Worm (Caenorhabditis elegans) whole organism, L4 larva: ENCODE results near the gene pxl-1.

Experiments
- F26F4.8 ChIP-seq: fragments of 200-800 bp; sonication (Bioruptor generic); conservative IDR thresholded peaks from 2 replicates; pipeline ENCODE4 v1.3.6; 2022; ENCODE audit warnings: missing genetic modification characterization, missing compliant biosample characterization
- F37D6.2 ChIP-seq: sonication (generic microtip); optimal IDR thresholded peaks from 2 replicates; lab custom pipeline; 2016; ENCODE audit warnings: mild to moderate bottlenecking, missing genetic modification characterization, missing compliant biosample characterization
- T20F7.1 ChIP-seq: fragments of 200-800 bp; sonication (Bioruptor generic); optimal IDR thresholded peaks from 2 replicates; lab custom pipeline; 2018; ENCODE audit warnings: mild to moderate bottlenecking, missing genetic modification characterization, missing compliant biosample characterization
- T26A8.4 ChIP-seq: fragments of 200-800 bp; sonication (Bioruptor generic); IDR thresholded peaks from 2 replicates; pipeline ENCODE4 v1.3.6; 2022; ENCODE audit warnings: missing genetic modification characterization, missing compliant biosample characterization
- Y105C5A.15 ChIP-seq: fragments of 200-800 bp; sonication (Bioruptor generic); IDR thresholded peaks from 2 replicates; pipeline ENCODE4 v1.3.6; 2022; ENCODE audit warnings: missing genetic modification characterization, missing compliant biosample characterization
- Y48G9A.11 ChIP-seq: fragments of 200-800 bp; sonication (Bioruptor generic); IDR thresholded peaks from 2 replicates; pipeline ENCODE4 v1.3.6; 2022; ENCODE audit warnings: missing genetic modification reagents, missing genetic modification characterization, missing compliant biosample characterization
- Y5F2A.4 ChIP-seq: fragments of 200-800 bp; sonication (Bioruptor generic); optimal IDR thresholded peaks from 2 replicates; lab custom pipeline; 2018; ENCODE audit warnings: mild to moderate bottlenecking, missing genetic modification characterization, missing compliant biosample characterization
- Y75B8A.6 ChIP-seq: fragments of 200-800 bp; sonication (Bioruptor generic); IDR thresholded peaks from 2 replicates; pipeline ENCODE4 v1.3.6; 2022; ENCODE audit warnings: missing genetic modification reagents, missing genetic modification characterization, missing compliant biosample characterization
- ZK337.2 ChIP-seq: fragments of 200-800 bp; sonication (Bioruptor generic); IDR thresholded peaks from 2 replicates; pipeline ENCODE4 v1.3.6; 2022; ENCODE audit warnings: missing genetic modification reagents, missing genetic modification characterization, missing compliant biosample characterization
- aha-1 ChIP-seq: fragments of 150-350 bp; peaks from one replicate; lab custom pipeline; 2014; ENCODE audit warnings: missing biosample characterization, missing genetic modification characterization
- aly-2 ChIP-seq: sonication (generic microtip); optimal IDR thresholded peaks from 2 replicates; lab custom pipeline; 2018; ENCODE audit warnings: missing biosample characterization, missing genetic modification characterization
- ceh-28 ChIP-seq: fragments of 150-350 bp; optimal IDR thresholded peaks from 2 replicates; lab custom pipeline; 2014; ENCODE audit warnings: missing biosample characterization, missing genetic modification reagents, missing genetic modification characterization
- ceh-62 ChIP-seq: sonication (generic microtip); optimal IDR thresholded peaks from 2 replicates; lab custom pipeline; 2017; ENCODE audit warnings: missing biosample characterization, missing genetic modification characterization
- ces-1 ChIP-seq: fragments of 150-350 bp; sonication (generic microtip); optimal IDR thresholded peaks from 4 replicates; lab custom pipeline; 2014; ENCODE audit warnings: missing biosample characterization, missing genetic modification reagents, missing genetic modification characterization
- cey-2 ChIP-seq: sonication (generic microtip); optimal IDR thresholded peaks from 3 replicates; lab custom pipeline; 2017; ENCODE audit warnings: missing genetic modification characterization, mild to moderate bottlenecking, missing compliant biosample characterization, antibody characterized with exemption, borderline replicate concordance; ENCODE audit not compliant: insufficient read depth
- daf-16 ChIP-seq, 3 experiments: sonication (generic microtip); optimal IDR thresholded peaks; 2 replicates each; lab custom pipeline; 2016 to 2017; ENCODE audit warnings: missing genetic modification characterization in 3 of 3, missing genetic modification reagents in 3 of 3, mild to moderate bottlenecking in 2 of 3, missing compliant biosample characterization in 2 of 3, missing biosample characterization in 1 of 3, moderate library complexity in 1 of 3
- daf-8 ChIP-seq: fragments of 200-800 bp; sonication (Bioruptor generic); IDR thresholded peaks from 2 replicates; pipeline ENCODE4 v1.3.6; 2022; ENCODE audit warnings: missing genetic modification characterization, missing compliant biosample characterization
- dmd-6 ChIP-seq: fragments of 200-800 bp; sonication (Bioruptor generic); IDR thresholded peaks from 2 replicates; pipeline ENCODE4 v1.3.6; 2022; ENCODE audit warnings: missing genetic modification reagents, missing genetic modification characterization, missing compliant biosample characterization
- dmd-8 ChIP-seq: fragments of 200-800 bp; sonication (Bioruptor generic); IDR thresholded peaks from 2 replicates; pipeline ENCODE4 v1.3.6; 2022; ENCODE audit warnings: missing genetic modification characterization, missing compliant biosample characterization
- dmd-9 ChIP-seq: fragments of 200-800 bp; sonication (Bioruptor generic); IDR thresholded peaks from 2 replicates; pipeline ENCODE4 v1.3.6; 2022; ENCODE audit warnings: missing genetic modification reagents, missing genetic modification characterization, missing compliant biosample characterization
- dpl-1 ChIP-seq: fragments of 150-350 bp; optimal IDR thresholded peaks from 2 replicates; lab custom pipeline; 2014; ENCODE audit warnings: missing biosample characterization, missing genetic modification reagents, missing genetic modification characterization
- dve-1 ChIP-seq: sonication (generic microtip); optimal IDR thresholded peaks from 2 replicates; lab custom pipeline; 2017; ENCODE audit warnings: antibody characterized with exemption, mild to moderate bottlenecking, missing genetic modification characterization, missing compliant biosample characterization; ENCODE audit not compliant: insufficient read depth
- fos-1 ChIP-seq: fragments of 150-350 bp; optimal IDR thresholded peaks from 2 replicates; lab custom pipeline; 2014; ENCODE audit warnings: missing biosample characterization, missing genetic modification characterization
- hlh-30 ChIP-seq: sonication (generic microtip); optimal IDR thresholded peaks from 2 replicates; lab custom pipeline; 2017; ENCODE audit warnings: antibody characterized with exemption, mild to moderate bottlenecking, missing genetic modification characterization, missing compliant biosample characterization; ENCODE audit not compliant: insufficient read depth
- jun-1 ChIP-seq: fragments of 150-350 bp; optimal IDR thresholded peaks from 2 replicates; lab custom pipeline; 2014; ENCODE audit warnings: missing biosample characterization, missing genetic modification reagents, missing genetic modification characterization
- lin-38 ChIP-seq: fragments of 200-800 bp; sonication (Bioruptor generic); IDR thresholded peaks from 2 replicates; pipeline ENCODE4 v1.3.6; 2022; ENCODE audit warnings: missing genetic modification reagents, missing genetic modification characterization, missing compliant biosample characterization
- lin-39 ChIP-seq: fragments of 150-350 bp; optimal IDR thresholded peaks from 2 replicates; lab custom pipeline; 2014; ENCODE audit warnings: missing biosample characterization, missing genetic modification reagents, missing genetic modification characterization
- lir-3 ChIP-seq: sonication (generic microtip); optimal IDR thresholded peaks from 2 replicates; lab custom pipeline; 2016; ENCODE audit warnings: mild to moderate bottlenecking, missing genetic modification characterization, missing compliant biosample characterization
- madf-5 ChIP-seq, 2 experiments: fragments of 200-800 bp; sonication (Bioruptor generic); IDR thresholded peaks; 2 replicates each; pipeline ENCODE4 v1.3.6; 2022; ENCODE audit warnings: missing compliant biosample characterization in 2 of 2, missing genetic modification characterization in 2 of 2
- mdl-1 ChIP-seq, 2 experiments: fragments of 150-350 bp in 1 of 2; sonication (generic microtip) in 1 of 2; optimal IDR thresholded peaks; 2 replicates each; lab custom pipeline; 2014 to 2017; ENCODE audit warnings: missing biosample characterization in 2 of 2, missing genetic modification characterization in 2 of 2
- mdt-29 ChIP-seq: fragments of 200-800 bp; sonication (Bioruptor generic); IDR thresholded peaks from 2 replicates; pipeline ENCODE4 v1.3.6; 2022; ENCODE audit warnings: missing genetic modification reagents, missing genetic modification characterization, missing compliant biosample characterization
- mep-1 ChIP-seq: fragments of 150-350 bp; sonication (generic microtip); optimal IDR thresholded peaks from 3 replicates; lab custom pipeline; 2014; ENCODE audit warnings: missing biosample characterization, missing genetic modification characterization
- mxl-2 ChIP-seq: fragments of 200-800 bp; sonication (Bioruptor generic); conservative IDR thresholded peaks from 2 replicates; pipeline ENCODE4 v1.3.6; 2022; ENCODE audit warnings: missing genetic modification reagents, missing genetic modification characterization, missing compliant biosample characterization
- nhr-25 ChIP-seq: sonication (generic microtip); optimal IDR thresholded peaks from 2 replicates; lab custom pipeline; 2017; ENCODE audit warnings: missing genetic modification characterization, mild to moderate bottlenecking, missing compliant biosample characterization, antibody characterized with exemption, moderate library complexity, borderline replicate concordance; ENCODE audit not compliant: insufficient read depth
- nhr-28 ChIP-seq: fragments of 150-350 bp; optimal IDR thresholded peaks from 2 replicates; lab custom pipeline; 2014; ENCODE audit warnings: missing biosample characterization, missing genetic modification characterization
- nhr-48 ChIP-seq: sonication (generic microtip); optimal IDR thresholded peaks from 2 replicates; lab custom pipeline; 2016; ENCODE audit warnings: mild to moderate bottlenecking, missing genetic modification characterization, missing compliant biosample characterization
- set-16 ChIP-seq: fragments of 200-800 bp; sonication (Bioruptor generic); IDR thresholded peaks from 2 replicates; pipeline ENCODE4 v1.3.6; 2022; ENCODE audit warnings: missing genetic modification reagents, missing genetic modification characterization, missing compliant biosample characterization
- snpc-1.2 ChIP-seq: fragments of 200-800 bp; sonication (Bioruptor generic); IDR thresholded peaks from 2 replicates; pipeline ENCODE4 v1.3.6; 2022; ENCODE audit warnings: missing genetic modification reagents, missing genetic modification characterization, missing compliant biosample characterization
- spr-1 ChIP-seq: sonication (generic microtip); optimal IDR thresholded peaks from 2 replicates; lab custom pipeline; 2016; ENCODE audit warnings: mild to moderate bottlenecking, missing genetic modification characterization, missing compliant biosample characterization
- spr-3 ChIP-seq: fragments of 200-800 bp; sonication (Bioruptor generic); optimal IDR thresholded peaks from 2 replicates; lab custom pipeline; 2018; ENCODE audit warnings: mild to moderate bottlenecking, missing genetic modification characterization, missing compliant biosample characterization
- zfp-3 ChIP-seq: fragments of 200-800 bp; sonication (Bioruptor generic); conservative IDR thresholded peaks from 2 replicates; pipeline ENCODE4 v1.3.6; 2022; ENCODE audit warnings: missing genetic modification reagents, missing genetic modification characterization, missing compliant biosample characterization
- ztf-11 ChIP-seq: fragments of 150-350 bp; optimal IDR thresholded peaks from 2 replicates; lab custom pipeline; 2014; ENCODE audit warnings: missing biosample characterization, missing genetic modification characterization

Gene pxl-1

DNA sequence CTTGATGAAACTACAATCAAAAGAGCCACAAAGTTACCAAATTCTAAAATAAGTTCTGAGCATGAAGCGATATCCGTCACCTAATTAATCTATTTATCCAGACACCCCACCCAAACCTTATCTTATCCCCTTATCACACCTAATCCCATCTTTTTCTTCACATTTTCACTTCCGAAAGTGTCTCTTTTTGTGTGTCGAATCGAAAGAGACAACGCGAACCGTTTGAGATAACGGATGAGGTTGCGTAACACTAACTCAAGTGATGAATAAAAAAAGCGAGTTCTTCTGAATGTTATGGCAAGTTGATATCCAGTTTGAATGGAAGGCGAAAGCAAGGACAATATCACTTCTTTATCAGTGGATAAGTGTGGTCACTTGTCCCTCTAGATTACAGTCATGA is 12.3 kb downstream of the pxl-1 start:
- TF ChIP-seq cey-2 (tag; lab: Kevin White, UChicago): no peak
- TF ChIP-seq nhr-28 (tag; lab: Kevin White, UChicago): no peak
- no peak for TF ChIP-seq ces-1 (GFP tag; lab: Kevin White, UChicago)
- TF ChIP-seq aly-2: no peak
- no peak for TF ChIP-seq ztf-11 (tag; lab: Kevin White, UChicago)
- TF ChIP-seq mdt-29: no peak
- no peak for TF ChIP-seq nhr-25
- no peak for TF ChIP-seq ZK337.2 (GFP tag; lab: Robert Waterston, UW)
- TF ChIP-seq madf-5 (GFP tag; IDR thresholded peaks at IDR 0.05; lab: Robert Waterston, UW): no peak
- TF ChIP-seq ceh-62 (tag; lab: Kevin White, UChicago): no peak
- TF ChIP-seq Y105C5A.15 (GFP tag; lab: Robert Waterston, UW): no peak
- no peak for TF ChIP-seq ceh-28 (tag; lab: Kevin White, UChicago)
- no peak for TF ChIP-seq daf-16 (GFP tag; optimal IDR thresholded peaks at IDR 0.05; lab: Kevin White, UChicago)
- no peak for TF ChIP-seq daf-16 (tag; optimal IDR thresholded peaks at IDR 0.05; lab: Kevin White, UChicago)
- TF ChIP-seq, all 104 proteins: peak for 0

DNA sequence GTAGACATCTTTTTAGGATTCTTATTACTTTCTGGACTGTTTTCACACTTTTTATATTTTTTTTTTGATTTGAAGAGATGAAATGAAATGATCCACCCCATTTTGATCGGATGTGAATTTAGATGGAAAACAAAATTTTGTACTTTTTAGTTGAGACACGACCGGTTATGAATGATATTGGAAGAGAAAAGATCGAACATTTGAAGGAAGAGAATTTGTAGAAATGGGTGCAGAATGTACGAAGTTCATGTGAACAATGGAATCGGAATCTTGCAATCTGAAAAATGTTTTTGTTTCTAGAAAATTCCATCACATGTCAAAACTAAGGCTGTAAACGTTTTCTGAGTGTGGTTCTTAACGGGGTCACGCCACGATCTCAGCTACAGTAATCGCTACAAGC is 13.0 kb downstream of the pxl-1 start, which contains the start of gene F01F1.14:
F01F1.14 (minus strand) TSS at position 101 of the 400 bp plus-strand sequence.
- TF ChIP-seq set-16 (GFP tag; lab: Robert Waterston, UW) (no peak), nhr-48 (tag; lab: Kevin White, UChicago) (no peak), T26A8.4 (GFP tag; lab: Robert Waterston, UW) (no peak), F37D6.2 (tag; lab: Kevin White, UChicago) (no peak), aha-1 (tag; lab: Kevin White, UChicago) (no peak), zfp-3 (GFP tag; lab: Robert Waterston, UW) (no peak), dmd-6 (no peak), daf-16 (GFP tag; optimal IDR thresholded peaks at IDR 0.05; lab: Kevin White, UChicago) (no peak), daf-16 (tag; optimal IDR thresholded peaks at IDR 0.05; lab: Kevin White, UChicago) (no peak), mdl-1 (tag; optimal IDR thresholded peaks at IDR 0.05; lab: Kevin White, UChicago) (no peak), spr-1 (tag; lab: Kevin White, UChicago) (no peak)
- TF ChIP-seq, all 104 proteins: peak for 0

DNA sequence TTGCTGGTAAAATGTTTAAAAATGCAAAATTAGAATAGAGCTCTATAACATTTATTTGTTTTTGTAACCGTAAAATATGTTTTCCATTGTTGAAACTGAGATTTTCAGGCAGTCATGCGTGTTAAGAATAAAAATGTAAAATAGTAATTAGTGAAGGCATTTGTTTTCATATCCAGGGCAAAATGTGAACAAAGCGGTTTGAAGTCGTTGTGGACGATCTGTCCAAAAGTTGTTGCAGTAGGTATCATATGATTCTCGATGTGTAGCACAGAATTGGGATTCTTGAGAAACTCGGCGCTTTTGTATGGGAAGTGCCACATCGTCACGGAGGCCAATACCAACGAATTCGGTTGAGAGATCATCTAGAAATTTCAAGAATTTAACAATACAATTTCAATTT is 13.5 kb downstream of the pxl-1 start:
- TF ChIP-seq spr-3 (GFP tag; lab: Kevin White, UChicago): no peak
- 0 out of 2 replicates have a peak, but pooled peaks have one; percentile 16 for TF ChIP-seq T26A8.4 (GFP tag; lab: Robert Waterston, UW)
- TF ChIP-seq lin-38 (GFP tag; lab: Robert Waterston, UW): peak; percentile 33

DNA sequence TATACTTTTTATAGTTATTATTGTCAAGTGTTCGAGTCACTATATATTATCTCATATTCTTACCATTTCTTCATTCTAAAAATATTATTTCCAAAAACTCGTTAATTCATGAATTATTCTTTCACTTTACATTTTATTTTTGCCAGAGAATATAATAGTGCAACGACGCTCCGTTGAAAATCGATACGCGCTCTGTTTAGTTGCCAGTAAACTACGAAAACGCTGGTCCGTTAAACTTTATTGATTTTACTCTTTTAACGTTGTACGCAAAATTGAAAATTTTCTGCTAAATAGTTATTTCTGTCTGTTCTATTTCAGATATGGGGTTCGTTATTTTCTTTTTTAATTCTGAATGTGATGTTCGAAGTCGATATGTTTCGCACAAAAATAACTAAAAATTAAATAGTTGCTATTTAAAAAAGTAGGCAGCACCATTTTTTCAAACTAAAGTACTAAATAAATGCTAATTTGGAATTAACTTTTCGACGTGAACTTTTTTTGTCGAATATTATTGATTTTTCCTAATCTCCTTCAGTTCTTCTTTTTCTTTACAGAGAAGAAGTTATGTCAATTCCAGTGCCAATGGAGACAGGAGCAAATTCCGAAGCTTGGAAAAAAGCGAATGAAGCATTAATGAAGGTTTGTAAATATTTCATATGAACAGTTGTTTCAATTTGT is 16.4 kb downstream of the pxl-1 start, which contains the start of gene hpo-10:
hpo-10 (plus strand) TSS at position 199 of the 678 bp plus-strand sequence.
- TF ChIP-seq Y48G9A.11 (GFP tag; lab: Robert Waterston, UW) (no peak), lir-3 (tag; lab: Kevin White, UChicago) (no peak), mep-1 (tag; lab: Kevin White, UChicago) (peak; percentile 32), madf-5 (GFP tag; IDR thresholded peaks at IDR 0.05; lab: Robert Waterston, UW) (no peak), hlh-30 (peak; percentile 22), dmd-8 (no peak), fos-1 (tag; lab: Kevin White, UChicago) (no peak), lin-39 (no peak), daf-16 (GFP tag; optimal IDR thresholded peaks at IDR 0.05; lab: Kevin White, UChicago) (no peak), daf-16 (tag; optimal IDR thresholded peaks at IDR 0.05; lab: Kevin White, UChicago) (peak; percentile 31), ceh-62 (tag; lab: Kevin White, UChicago) (no peak), mxl-2 (GFP tag; lab: Robert Waterston, UW) (no peak), F37D6.2 (tag; lab: Kevin White, UChicago) (no peak), lin-38 (GFP tag; lab: Robert Waterston, UW) (peak; percentile 37; the same call in 1 of the 2 replicates), dve-1 (tag; lab: Kevin White, UChicago) (peak; percentile 48), F26F4.8 (no peak), Y75B8A.6 (GFP tag; lab: Robert Waterston, UW) (no peak), daf-8 (GFP tag; lab: Robert Waterston, UW) (no peak), snpc-1.2 (no peak), dmd-9 (GFP tag; lab: Robert Waterston, UW) (no peak), T20F7.1 (GFP tag; lab: Kevin White, UChicago) (peak; percentile 89), Y105C5A.15 (GFP tag; lab: Robert Waterston, UW) (no peak), jun-1 (tag; lab: Kevin White, UChicago) (no peak), dpl-1 (GFP tag; lab: Kevin White, UChicago) (peak; percentile 12), Y5F2A.4 (GFP tag; lab: Kevin White, UChicago) (no peak)
